Worm (Caenorhabditis elegans) whole organism, midembryonic: ENCODE data around the gene H37A05.2.

ENCODE experiments used
- T22C8.4 ChIP-seq: fragments of 200-800 bp; sonication (Bioruptor generic); IDR thresholded peaks from 2 replicates; pipeline ENCODE4 v1.3.6; 2022; ENCODE audit warnings: missing genetic modification characterization, missing compliant biosample characterization
- flt-1 ChIP-seq: fragments of 200-800 bp; sonication (Bioruptor generic); IDR thresholded peaks from 2 replicates; pipeline ENCODE4 v1.3.6; 2022; ENCODE audit warnings: missing genetic modification characterization, missing compliant biosample characterization
- klf-2 ChIP-seq: fragments of 200-800 bp; sonication (Bioruptor generic); conservative IDR thresholded peaks from 2 replicates; pipeline ENCODE4 v1.3.6; 2022; ENCODE audit warnings: missing genetic modification reagents, missing genetic modification characterization, missing compliant biosample characterization
- ref-1 ChIP-seq: fragments of 200-800 bp; sonication (Bioruptor generic); conservative IDR thresholded peaks from 2 replicates; pipeline ENCODE4 v1.3.6; 2022; ENCODE audit warnings: missing genetic modification reagents, missing genetic modification characterization, missing compliant biosample characterization
- ztf-23 ChIP-seq: fragments of 200-800 bp; sonication (Bioruptor generic); IDR thresholded peaks from 2 replicates; pipeline ENCODE4 v1.3.6; 2022; ENCODE audit warnings: missing genetic modification reagents, missing genetic modification characterization, missing compliant biosample characterization
- ztf-29 ChIP-seq: fragments of 200-800 bp; sonication (Bioruptor generic); IDR thresholded peaks from 2 replicates; pipeline ENCODE4 v1.3.6; 2022; ENCODE audit warnings: missing genetic modification reagents, missing genetic modification characterization, missing compliant biosample characterization

DNA sequence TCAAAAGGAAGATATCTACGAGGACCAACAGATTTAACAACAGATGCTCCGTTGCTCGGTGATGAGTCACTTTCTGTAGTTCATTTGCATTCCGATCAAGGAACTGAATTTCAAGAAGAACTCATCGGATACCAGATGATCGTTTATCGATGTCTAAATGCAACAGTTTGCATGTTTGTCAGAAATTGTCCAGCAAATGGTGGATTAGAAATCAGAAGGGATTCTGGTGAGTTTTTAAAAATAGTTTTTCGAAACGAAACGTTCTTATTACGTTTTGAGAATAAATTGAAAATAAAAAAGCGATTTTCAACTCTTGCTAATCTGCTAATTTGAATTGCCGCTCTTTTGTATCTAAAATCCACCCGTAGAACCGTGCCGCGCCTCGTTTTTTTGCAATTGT lies 45.8 kb upstream of the H37A05.2 start:
- TF ChIP-seq T22C8.4 (GFP tag; lab: Robert Waterston, UW) (no peak), ztf-29 (GFP tag; lab: Robert Waterston, UW) (no peak), ztf-23 (GFP tag; lab: Robert Waterston, UW) (no peak), klf-2 (no peak), flt-1 (GFP tag; lab: Robert Waterston, UW) (no peak), ref-1 (no peak)
